Fruit fly (Drosophila melanogaster) whole organism, embryonic: ENCODE data around the gene Idh3g.

Experiments
- Blimp-1 ChIP-seq: fragments of 200-800 bp; sonication (Bioruptor generic); optimal IDR thresholded peaks from 3 replicates; lab custom pipeline; 2018; ENCODE audit warnings: missing biosample characterization, missing genetic modification characterization, mild to moderate bottlenecking, moderate library complexity, missing genetic modification reagents
- CG14667 ChIP-seq: fragments of 200-800 bp; sonication (Bioruptor generic); IDR thresholded peaks from 2 replicates; pipeline ENCODE4 v1.3.6; 2022; ENCODE audit warnings: missing biosample characterization, missing genetic modification characterization
- CG15269 ChIP-seq: fragments of 200-800 bp; sonication (Bioruptor generic); optimal IDR thresholded peaks from 2 replicates; lab custom pipeline; 2018; ENCODE audit warnings: missing biosample characterization, mild to moderate bottlenecking, missing genetic modification characterization, moderate library complexity
- CG16815 ChIP-seq: fragments of 200-800 bp; sonication (Bioruptor generic); optimal IDR thresholded peaks from 3 replicates; lab custom pipeline; 2017; ENCODE audit warnings: missing biosample characterization, mild to moderate bottlenecking, missing genetic modification characterization
- CG18764 ChIP-seq: fragments of 200-800 bp; sonication (Bioruptor generic); optimal IDR thresholded peaks from 3 replicates; lab custom pipeline; 2016; ENCODE audit warnings: missing biosample characterization, missing genetic modification characterization
- CG2678 ChIP-seq: fragments of 200-800 bp; sonication (Bioruptor generic); optimal IDR thresholded peaks from 3 replicates; lab custom pipeline; 2019; ENCODE audit warnings: missing biosample characterization, mild to moderate bottlenecking, missing genetic modification characterization, moderate library complexity
- CG30403 ChIP-seq: fragments of 200-800 bp; sonication (Bioruptor generic); optimal IDR thresholded peaks from 3 replicates; lab custom pipeline; 2016; ENCODE audit warnings: missing biosample characterization, missing genetic modification characterization
- CG34422 ChIP-seq: fragments of 200-800 bp; sonication (Bioruptor generic); IDR thresholded peaks from 3 replicates; pipeline ENCODE4 v1.3.6; 2022; ENCODE audit warnings: missing biosample characterization, missing genetic modification characterization
- CG4424 ChIP-seq: fragments of 200-800 bp; sonication (Bioruptor generic); optimal IDR thresholded peaks from 3 replicates; lab custom pipeline; 2016; ENCODE audit warnings: missing biosample characterization, missing genetic modification characterization
- CG6254 ChIP-seq: fragments of 200-800 bp; sonication (Bioruptor generic); optimal IDR thresholded peaks from 3 replicates; lab custom pipeline; 2017; ENCODE audit warnings: mild to moderate bottlenecking, missing biosample characterization, missing genetic modification reagents, missing genetic modification characterization
- CG7372 ChIP-seq: fragments of 200-800 bp; sonication (Bioruptor generic); IDR thresholded peaks from 2 replicates; pipeline ENCODE4 v1.3.6; 2022; ENCODE audit warnings: missing biosample characterization, missing genetic modification characterization
- CG7556 ChIP-seq: fragments of 200-800 bp; sonication (Bioruptor generic); optimal IDR thresholded peaks from 2 replicates; lab custom pipeline; 2017; ENCODE audit warnings: missing biosample characterization, mild to moderate bottlenecking, missing genetic modification characterization
- CG8359 ChIP-seq: fragments of 200-800 bp; sonication (Bioruptor generic); optimal IDR thresholded peaks from 2 replicates; lab custom pipeline; 2017; ENCODE audit warnings: missing biosample characterization, mild to moderate bottlenecking, missing genetic modification characterization, borderline replicate concordance
- Dfd ChIP-seq, 2 experiments: fragments of >200 bp; optimal IDR thresholded peaks; 2 replicates each; lab custom pipeline; 2017; ENCODE audit warnings: missing biosample characterization in 2 of 2, missing genetic modification characterization in 2 of 2
- Fer2 ChIP-seq: fragments of 200-800 bp; sonication (Bioruptor generic); optimal IDR thresholded peaks from 2 replicates; lab custom pipeline; 2018; ENCODE audit warnings: missing biosample characterization, mild to moderate bottlenecking, missing genetic modification characterization, moderate library complexity
- GATAe ChIP-seq: fragments of 200-800 bp; sonication (Bioruptor generic); conservative IDR thresholded peaks from 2 replicates; pipeline ENCODE4 v1.3.6; 2022; ENCODE audit warnings: missing biosample characterization, missing genetic modification characterization
- HLH3B ChIP-seq: fragments of 200-800 bp; sonication (Bioruptor generic); IDR thresholded peaks from 2 replicates; pipeline ENCODE4 v1.3.6; 2022; ENCODE audit warnings: missing biosample characterization, missing genetic modification characterization
- Hr51 ChIP-seq, 2 experiments: fragments of 200-800 bp; sonication (Bioruptor generic); optimal IDR thresholded peaks; 2 replicates in 1 of 2; 3 replicates in 1 of 2; lab custom pipeline; 2016 to 2018; ENCODE audit warnings: missing biosample characterization in 2 of 2, missing genetic modification characterization in 2 of 2, mild to moderate bottlenecking in 1 of 2, moderate library complexity in 1 of 2
- Med ChIP-seq: fragments of 200-800 bp; sonication (Bioruptor generic); peaks from one replicate; lab custom pipeline; 2016; ENCODE audit warnings: missing biosample characterization, missing genetic modification characterization, mild to moderate bottlenecking, inconsistent platforms, moderate library complexity
- Myb ChIP-seq: fragments of 200-800 bp; sonication (Bioruptor generic); optimal IDR thresholded peaks from 2 replicates; lab custom pipeline; 2016; ENCODE audit warnings: missing biosample characterization, missing genetic modification characterization
- Ravus ChIP-seq: fragments of 200-800 bp; sonication (Bioruptor generic); IDR thresholded peaks from 2 replicates; pipeline ENCODE4 v1.3.6; 2022; ENCODE audit warnings: missing biosample characterization, missing genetic modification characterization
- Taf1 ChIP-seq: fragments of 200-800 bp; sonication (Bioruptor generic); IDR thresholded peaks from 2 replicates; pipeline ENCODE4 v1.3.6; 2022; ENCODE audit warnings: missing biosample characterization, missing genetic modification characterization
- Tbp ChIP-seq: fragments of >200 bp; optimal IDR thresholded peaks from 2 replicates; lab custom pipeline; 2018; ENCODE audit warnings: missing biosample characterization, missing genetic modification characterization
- amos ChIP-seq: fragments of 200-800 bp; sonication (Bioruptor generic); IDR thresholded peaks from 2 replicates; pipeline ENCODE4 v1.3.6; 2022; ENCODE audit warnings: missing biosample characterization, missing genetic modification characterization; ENCODE audit not compliant: partially characterized antibody
- bcd ChIP-seq: fragments of 200-800 bp; sonication (Bioruptor generic); optimal IDR thresholded peaks from 2 replicates; lab custom pipeline; 2017; ENCODE audit warnings: missing biosample characterization, mild to moderate bottlenecking, missing genetic modification characterization
- br ChIP-seq: fragments of >200 bp; optimal IDR thresholded peaks from 2 replicates; lab custom pipeline; 2017
- bsh ChIP-seq, 2 experiments: fragments of 200-800 bp; sonication (Bioruptor generic); optimal IDR thresholded peaks; 2 replicates each; lab custom pipeline; 2017 to 2018; ENCODE audit warnings: mild to moderate bottlenecking in 2 of 2, missing biosample characterization in 2 of 2, missing genetic modification characterization in 2 of 2, moderate library complexity in 1 of 2
- corto ChIP-seq: fragments of 200-800 bp; sonication (Bioruptor generic); optimal IDR thresholded peaks from 2 replicates; lab custom pipeline; 2016; ENCODE audit warnings: missing biosample characterization, mild to moderate bottlenecking, missing genetic modification characterization, moderate library complexity
- emc ChIP-seq: fragments of 200-800 bp; sonication (Bioruptor generic); optimal IDR thresholded peaks from 2 replicates; lab custom pipeline; 2016; ENCODE audit warnings: missing biosample characterization, missing genetic modification characterization
- gce ChIP-seq: fragments of 200-800 bp; sonication (Bioruptor generic); IDR thresholded peaks from 3 replicates; pipeline ENCODE4 v1.3.6; 2022; ENCODE audit warnings: missing biosample characterization, missing genetic modification characterization
- hbn ChIP-seq: fragments of 200-800 bp; sonication (Bioruptor generic); IDR thresholded peaks from 2 replicates; pipeline ENCODE4 v1.3.6; 2022; ENCODE audit warnings: missing biosample characterization, missing genetic modification characterization; ENCODE audit not compliant: partially characterized antibody
- insv ChIP-seq, 2 experiments: fragments of 200-800 bp; sonication (Bioruptor generic); optimal IDR thresholded peaks; 3 replicates each; lab custom pipeline; 2016 to 2018; ENCODE audit warnings: missing biosample characterization in 2 of 2, missing genetic modification characterization in 2 of 2
- kah ChIP-seq: fragments of 200-800 bp; sonication (Bioruptor generic); optimal IDR thresholded peaks from 2 replicates; lab custom pipeline; 2018; ENCODE audit warnings: missing biosample characterization, mild to moderate bottlenecking, missing genetic modification characterization
- lab ChIP-seq: fragments of 200-800 bp; sonication (Bioruptor generic); optimal IDR thresholded peaks from 3 replicates; lab custom pipeline; 2017; ENCODE audit warnings: missing biosample characterization, missing genetic modification characterization, mild to moderate bottlenecking, moderate library complexity, missing genetic modification reagents
- luna ChIP-seq: fragments of 200-800 bp; sonication (Bioruptor generic); optimal IDR thresholded peaks from 2 replicates; lab custom pipeline; 2016; ENCODE audit warnings: missing biosample characterization, missing genetic modification characterization
- mld ChIP-seq: fragments of 200-800 bp; sonication (Bioruptor generic); IDR thresholded peaks from 3 replicates; pipeline ENCODE4 v1.3.6; 2022; ENCODE audit warnings: missing biosample characterization, missing genetic modification characterization; ENCODE audit not compliant: partially characterized antibody
- nau ChIP-seq: fragments of 200-800 bp; sonication (Bioruptor generic); optimal IDR thresholded peaks from 3 replicates; lab custom pipeline; 2017; ENCODE audit warnings: missing biosample characterization, mild to moderate bottlenecking, missing genetic modification characterization, missing genetic modification reagents
- nerfin-1 ChIP-seq: fragments of 200-800 bp; sonication (Bioruptor generic); optimal IDR thresholded peaks from 3 replicates; lab custom pipeline; 2019; ENCODE audit warnings: missing biosample characterization, mild to moderate bottlenecking, missing genetic modification characterization, moderate library complexity
- nom ChIP-seq: fragments of 200-800 bp; sonication (Bioruptor generic); optimal IDR thresholded peaks from 2 replicates; lab custom pipeline; 2017; ENCODE audit warnings: missing biosample characterization, missing genetic modification characterization, mild to moderate bottlenecking, moderate library complexity, missing genetic modification reagents
- run ChIP-seq: fragments of 200-800 bp; sonication (Bioruptor generic); optimal IDR thresholded peaks from 3 replicates; lab custom pipeline; 2018; ENCODE audit warnings: missing biosample characterization, mild to moderate bottlenecking, missing genetic modification characterization
- salm ChIP-seq: fragments of 200-800 bp; sonication (Bioruptor generic); optimal IDR thresholded peaks from 2 replicates; lab custom pipeline; 2018; ENCODE audit warnings: missing biosample characterization, mild to moderate bottlenecking, missing genetic modification characterization
- schlank ChIP-seq: fragments of 200-800 bp; sonication (Bioruptor generic); optimal IDR thresholded peaks from 2 replicates; lab custom pipeline; 2018; ENCODE audit warnings: missing biosample characterization, mild to moderate bottlenecking, missing genetic modification characterization
- sd ChIP-seq: fragments of 200-800 bp; sonication (Bioruptor generic); optimal IDR thresholded peaks from 3 replicates; lab custom pipeline; 2018; ENCODE audit warnings: missing biosample characterization, mild to moderate bottlenecking, missing genetic modification characterization, moderate library complexity
- slp2 ChIP-seq: fragments of 200-800 bp; sonication (Bioruptor generic); optimal IDR thresholded peaks from 2 replicates; lab custom pipeline; 2016; ENCODE audit warnings: missing biosample characterization, missing genetic modification characterization
- stwl ChIP-seq: fragments of 200-800 bp; sonication (Bioruptor generic); optimal IDR thresholded peaks from 3 replicates; lab custom pipeline; 2018; ENCODE audit warnings: missing biosample characterization, mild to moderate bottlenecking, missing genetic modification characterization, moderate library complexity
- toy ChIP-seq: fragments of 200-800 bp; sonication (Bioruptor generic); IDR thresholded peaks from 2 replicates; pipeline ENCODE4 v1.3.6; 2022; ENCODE audit warnings: missing biosample characterization, missing genetic modification characterization
- tup ChIP-seq: fragments of 200-800 bp; sonication (Bioruptor generic); optimal IDR thresholded peaks from 2 replicates; lab custom pipeline; 2016; ENCODE audit warnings: missing biosample characterization, mild to moderate bottlenecking, missing genetic modification characterization, moderate library complexity
- unc-4 ChIP-seq: fragments of 200-800 bp; sonication (Bioruptor generic); IDR thresholded peaks from 2 replicates; pipeline ENCODE4 v1.3.6; 2022; ENCODE audit warnings: missing biosample characterization, missing genetic modification characterization; ENCODE audit not compliant: partially characterized antibody
- usp ChIP-seq: fragments of >200 bp; optimal IDR thresholded peaks from 2 replicates; lab custom pipeline; 2017; ENCODE audit warnings: missing biosample characterization, missing genetic modification characterization

Gene Idh3g

dm6 chr3R:25684859-25685258 is 4.2 kb downstream of the Idh3g start, which contains the start of gene RpL27 (continued):
- no peak for TF ChIP-seq toy
- peak in 1 of 2 experiments; percentile 67 for TF ChIP-seq insv (GFP tag; optimal IDR thresholded peaks at IDR 0.05; lab: Kevin White, UChicago)
- TF ChIP-seq Dfd (GFP tag; optimal IDR thresholded peaks at IDR 0.05; lab: Kevin White, UChicago), result no peak
- TF ChIP-seq bcd (GFP tag; lab: Kevin White, UChicago), result peak; percentile 91
- peak; percentile 63 for TF ChIP-seq slp2
- peak; percentile 50 for TF ChIP-seq CG6254 (GFP tag; lab: Kevin White, UChicago)
- TF ChIP-seq CG30403 (GFP tag; lab: Kevin White, UChicago), result peak; percentile 68
- peak; percentile 76 for TF ChIP-seq amos
- TF ChIP-seq salm (tag; lab: Kevin White, UChicago), result peak; percentile 69
- TF ChIP-seq nau (GFP tag; lab: Kevin White, UChicago), result peak; percentile 87
- no peak for TF ChIP-seq usp (GFP tag; lab: Kevin White, UChicago)
- TF ChIP-seq CG2678, result peak; percentile 73
- peak; percentile 66 to 67 for TF ChIP-seq Hr51 (GFP tag; optimal IDR thresholded peaks at IDR 0.05; lab: Kevin White, UChicago)
- 0 out of 2 replicates have a peak, but pooled peaks have one; percentile 8 for TF ChIP-seq GATAe (GFP tag; lab: Robert Waterston, UW)
- TF ChIP-seq Med (GFP tag; lab: Kevin White, UChicago), result peak; percentile 98
- no peak for TF ChIP-seq sd (tag; lab: Kevin White, UChicago)
- TF ChIP-seq corto (GFP tag; lab: Kevin White, UChicago), result peak; percentile 67
- TF ChIP-seq CG4424, result peak; percentile 76
- TF ChIP-seq lab, result peak; percentile 95
- TF ChIP-seq stwl (tag; lab: Kevin White, UChicago), result peak; percentile 88
- peak; percentile 88 for TF ChIP-seq emc
- TF ChIP-seq CG16815 (GFP tag; lab: Kevin White, UChicago), result peak; percentile 6
- peak; percentile 70; the same call in 2 of the 3 replicates for TF ChIP-seq gce (GFP tag; lab: Robert Waterston, UW)
- peak; percentile 37 to 67 for TF ChIP-seq bsh (GFP tag; optimal IDR thresholded peaks at IDR 0.05; lab: Kevin White, UChicago)
- TF ChIP-seq Taf1, result peak; percentile 41; the same call in 1 of the 2 replicates
- TF ChIP-seq CG8359 (GFP tag; lab: Kevin White, UChicago), result peak; percentile 75
- TF ChIP-seq CG18764, result peak; percentile 73
- TF ChIP-seq mld (GFP tag; lab: Robert Waterston, UW), result no peak
- TF ChIP-seq nom (GFP tag; lab: Kevin White, UChicago), result peak; percentile 86
- TF ChIP-seq run (tag; lab: Kevin White, UChicago), result peak; percentile 63
- TF ChIP-seq CG15269, result peak; percentile 74
- peak; percentile 85 for TF ChIP-seq nerfin-1 (tag; lab: Kevin White, UChicago)
- TF ChIP-seq CG7372, result peak; percentile 76
- no peak for TF ChIP-seq br
- no peak for TF ChIP-seq Tbp
- peak; percentile 64 for TF ChIP-seq hbn (GFP tag; lab: Robert Waterston, UW)
- TF ChIP-seq kah, result peak; percentile 82
- peak; percentile 63 for TF ChIP-seq Myb (GFP tag; lab: Kevin White, UChicago)
- TF ChIP-seq HLH3B (GFP tag; lab: Robert Waterston, UW), result peak; percentile 56; the same call in 1 of the 2 replicates
- TF ChIP-seq Fer2 (tag; lab: Kevin White, UChicago), result peak; percentile 72
- no peak; the same call in 1 of the 2 replicates for TF ChIP-seq Ravus (GFP tag; lab: Robert Waterston, UW)
- peak; percentile 79 for TF ChIP-seq CG34422 (GFP tag; lab: Robert Waterston, UW)
- no peak for TF ChIP-seq CG14667
- TF ChIP-seq schlank (tag; lab: Kevin White, UChicago), result peak; percentile 83
- no peak for TF ChIP-seq Blimp-1 (GFP tag; lab: Kevin White, UChicago)
- TF ChIP-seq unc-4 (GFP tag; lab: Robert Waterston, UW), result peak; percentile 74
- no peak for TF ChIP-seq tup
- peak; percentile 66 for TF ChIP-seq CG7556
- TF ChIP-seq luna (GFP tag; lab: Kevin White, UChicago), result no peak
